Worm (Caenorhabditis elegans): ENCODE data around the gene C01G12.9.

The C01G12.9 gene

DNA sequence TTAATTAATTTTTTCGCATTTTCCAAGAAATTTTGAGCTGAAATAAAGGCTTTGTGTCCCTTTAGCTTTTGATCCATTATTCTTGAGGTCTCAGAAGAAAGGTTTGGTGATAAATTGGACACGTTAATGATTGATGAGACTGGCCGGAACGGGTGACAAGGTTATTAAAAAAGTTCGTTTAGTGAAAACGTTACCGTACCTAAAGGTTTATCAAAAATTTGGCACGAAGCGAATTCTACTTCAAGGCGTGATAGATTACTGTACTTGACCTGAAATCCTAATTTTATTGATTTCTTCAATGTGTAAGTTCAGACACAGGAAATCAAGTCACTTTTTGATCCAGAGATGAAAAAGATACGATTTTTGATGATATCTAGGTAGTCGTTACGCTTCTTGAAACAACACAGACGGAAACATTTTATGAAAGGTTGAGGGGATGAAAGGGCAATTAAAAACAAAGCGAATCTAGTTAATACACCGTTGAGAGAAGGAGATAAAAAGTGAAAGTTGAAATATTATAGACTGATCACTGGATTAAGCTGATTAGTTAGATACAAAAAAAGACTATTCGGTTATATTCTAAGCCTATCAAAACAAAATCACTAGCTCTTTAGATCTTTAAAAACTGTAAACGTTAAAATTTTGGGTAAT lies 31.8 kb downstream of the C01G12.9 start:
- TF ChIP-seq nhr-28 (tag; optimal IDR thresholded peaks at IDR 0.05) (no peak), mab-5 (tag; optimal IDR thresholded peaks at IDR 0.05) (no peak), pha-4 (tag; optimal IDR thresholded peaks at IDR 0.05) (no peak), blmp-1 (tag; optimal IDR thresholded peaks at IDR 0.05) (no peak), nhr-12 (tag; optimal IDR thresholded peaks at IDR 0.05) (no peak), mep-1 (tag; optimal IDR thresholded peaks at IDR 0.05) (no peak), cnd-1 (tag; optimal IDR thresholded peaks at IDR 0.05) (no peak), unc-39 (tag; optimal IDR thresholded peaks at IDR 0.05) (no peak), nhr-237 (tag; optimal IDR thresholded peaks at IDR 0.05) (no peak), unc-62 (GFP tag; optimal IDR thresholded peaks at IDR 0.05) (no peak)

DNA sequence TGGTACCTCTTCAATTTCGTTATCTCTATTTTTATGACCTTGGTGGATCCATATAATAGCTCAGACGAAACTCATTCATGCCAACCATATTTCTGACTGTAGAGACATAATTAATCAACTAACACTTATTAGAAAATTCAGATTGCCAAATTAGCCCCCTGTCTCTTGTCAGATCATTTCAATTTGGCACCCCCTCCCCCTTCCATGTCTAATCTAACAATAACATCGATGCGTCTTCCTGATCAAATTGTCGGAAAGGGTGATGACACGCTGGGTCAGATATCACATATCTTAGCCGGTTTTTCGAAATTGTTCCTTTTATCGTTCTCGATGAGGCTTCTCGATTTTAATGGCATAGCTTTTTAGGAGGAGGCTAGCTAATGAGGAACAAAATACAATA lies 32.5 kb downstream of the C01G12.9 start:
- peak; percentile 52 for TF ChIP-seq elt-1 (tag; optimal IDR thresholded peaks at IDR 0.05; ENCODE audit: borderline replicate concordance, insufficient read depth)
- no peak for TF ChIP-seq unc-39 (tag; optimal IDR thresholded peaks at IDR 0.05)
- peak; percentile 31 for TF ChIP-seq ham-2 (GFP tag; optimal IDR thresholded peaks at IDR 0.05)
- no peak for TF ChIP-seq flh-1 (GFP tag; optimal IDR thresholded peaks at IDR 0.05)

DNA sequence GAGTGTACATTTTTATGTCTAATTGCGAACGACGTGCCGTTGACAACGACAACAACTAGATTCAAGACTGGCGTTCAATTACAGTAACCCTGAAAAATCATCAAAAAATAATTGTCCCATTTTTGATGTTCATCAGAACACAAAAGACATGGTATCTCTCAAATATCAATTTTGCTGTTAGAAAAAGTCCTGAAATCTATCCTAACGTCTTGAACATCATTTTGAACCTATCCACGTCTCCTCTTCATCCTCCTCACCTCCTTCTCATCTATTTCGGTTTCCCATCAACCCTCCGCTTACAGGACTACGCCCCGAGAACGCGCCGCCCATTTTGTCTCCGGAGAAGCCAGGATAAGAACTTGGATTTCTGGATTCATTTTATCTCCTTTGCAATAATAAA lies 36.9 kb downstream of the C01G12.9 start, which contains the start of gene mltn-9:
Gene mltn-9 (plus strand): TSS at position 301 of the 400 bp plus-strand sequence.
- TF ChIP-seq unc-39 (tag; optimal IDR thresholded peaks at IDR 0.05) (no peak), elt-1 (tag; optimal IDR thresholded peaks at IDR 0.05; ENCODE audit: borderline replicate concordance, insufficient read depth) (no peak), tbx-8 (GFP tag; optimal IDR thresholded peaks at IDR 0.05) (no peak), nhr-76 (tag; optimal IDR thresholded peaks at IDR 0.05) (no peak), mab-5 (tag; optimal IDR thresholded peaks at IDR 0.05) (no peak), blmp-1 (tag; optimal IDR thresholded peaks at IDR 0.05) (no peak), drap-1 (GFP tag; optimal IDR thresholded peaks at IDR 0.05) (no peak), nhr-28 (tag; optimal IDR thresholded peaks at IDR 0.05) (no peak), pha-4 (tag; optimal IDR thresholded peaks at IDR 0.05) (no peak), bed-3 (GFP tag; optimal IDR thresholded peaks at IDR 0.05) (no peak), hlh-1 (tag; optimal IDR thresholded peaks at IDR 0.05) (no peak), snpc-4 (tag; optimal IDR thresholded peaks at IDR 0.05) (no peak), lsy-2 (tag; optimal IDR thresholded peaks at IDR 0.05) (no peak)

DNA sequence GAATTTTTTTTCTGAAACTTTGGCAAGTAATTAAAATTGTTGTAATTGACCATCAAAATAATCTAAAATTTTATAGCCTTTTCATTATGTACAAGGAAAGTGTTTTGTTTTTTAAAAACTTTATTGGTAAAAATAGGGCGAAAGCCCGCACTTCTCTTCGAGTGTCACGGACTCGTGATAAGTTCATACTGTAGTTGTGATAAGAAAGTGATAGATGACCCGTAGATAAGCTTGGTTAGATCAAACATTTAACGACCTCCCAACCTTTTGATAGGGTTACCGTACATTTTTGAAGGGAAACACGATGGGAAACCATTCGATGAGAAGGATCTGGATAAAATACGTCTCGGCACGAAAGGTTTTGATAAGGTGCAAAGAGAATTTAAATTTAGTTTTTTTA lies 37.6 kb downstream of the C01G12.9 start:
- no peak for TF ChIP-seq ham-2 (GFP tag; optimal IDR thresholded peaks at IDR 0.05)
- no peak for TF ChIP-seq sptf-1 (tag; optimal IDR thresholded peaks at IDR 0.05)
- no peak for TF ChIP-seq lin-32 (GFP tag; optimal IDR thresholded peaks at IDR 0.05)
- TF ChIP-seq mab-5 (tag; optimal IDR thresholded peaks at IDR 0.05): no peak
- no peak for TF ChIP-seq elt-1 (tag; optimal IDR thresholded peaks at IDR 0.05; ENCODE audit: borderline replicate concordance, insufficient read depth)

DNA sequence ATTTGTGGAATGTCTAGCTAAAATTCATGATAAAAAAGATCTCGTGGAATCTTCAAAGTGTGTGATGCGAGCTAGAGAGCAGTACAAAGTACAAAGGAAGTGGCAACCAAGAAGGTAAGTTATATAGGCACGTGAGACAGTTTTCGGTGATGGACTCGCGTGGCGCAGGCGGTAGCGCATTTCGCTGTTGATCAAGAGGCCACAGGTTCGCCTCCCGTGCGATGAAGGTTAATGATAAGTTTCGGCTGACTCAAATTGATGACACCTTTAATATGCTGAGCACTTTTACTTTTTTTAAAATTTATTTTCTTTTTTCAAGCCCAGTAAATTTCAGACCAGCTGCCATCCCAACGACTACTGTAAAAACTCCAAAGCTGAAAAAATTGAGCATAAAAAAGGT lies 38.1 kb downstream of the C01G12.9 start:
- no peak for TF ChIP-seq mab-5 (tag; optimal IDR thresholded peaks at IDR 0.05)
- no peak for TF ChIP-seq nhr-76 (tag; optimal IDR thresholded peaks at IDR 0.05)
- no peak for TF ChIP-seq hlh-1 (tag; optimal IDR thresholded peaks at IDR 0.05)
- TF ChIP-seq ceh-43 (GFP tag; optimal IDR thresholded peaks at IDR 0.05): no peak
- TF ChIP-seq sem-2 (GFP tag; optimal IDR thresholded peaks at IDR 0.05): no peak

DNA sequence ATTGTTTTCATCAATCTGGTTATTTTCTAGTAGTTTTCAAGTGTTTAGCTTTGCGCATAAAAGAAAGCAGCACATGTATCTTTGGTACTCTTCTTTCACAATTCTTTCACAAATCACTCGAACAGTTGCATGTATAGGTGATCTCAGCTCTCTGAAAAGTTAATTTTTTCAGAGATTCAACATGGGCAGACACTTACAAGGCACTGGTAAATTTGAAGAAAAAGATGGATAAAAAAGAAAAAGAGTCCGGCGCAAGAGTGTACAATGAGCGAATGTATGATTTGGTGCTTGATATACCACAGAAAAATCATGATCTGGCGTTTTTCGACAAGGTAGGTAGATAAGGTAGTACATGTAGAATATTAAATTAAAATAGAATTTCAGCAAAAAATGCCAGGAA lies 39.3 kb downstream of the C01G12.9 start:
- TF ChIP-seq elt-3 (tag; optimal IDR thresholded peaks at IDR 0.05) (no peak), ceh-39 (tag; optimal IDR thresholded peaks at IDR 0.05) (no peak), lin-32 (GFP tag; optimal IDR thresholded peaks at IDR 0.05) (no peak), ham-2 (GFP tag; optimal IDR thresholded peaks at IDR 0.05) (no peak), bed-3 (GFP tag; optimal IDR thresholded peaks at IDR 0.05) (no peak), snpc-4 (tag; optimal IDR thresholded peaks at IDR 0.05) (no peak), M03D4.4 (tag; optimal IDR thresholded peaks at IDR 0.05) (no peak), mep-1 (tag; optimal IDR thresholded peaks at IDR 0.05) (no peak), lsy-2 (tag; optimal IDR thresholded peaks at IDR 0.05) (no peak)

DNA sequence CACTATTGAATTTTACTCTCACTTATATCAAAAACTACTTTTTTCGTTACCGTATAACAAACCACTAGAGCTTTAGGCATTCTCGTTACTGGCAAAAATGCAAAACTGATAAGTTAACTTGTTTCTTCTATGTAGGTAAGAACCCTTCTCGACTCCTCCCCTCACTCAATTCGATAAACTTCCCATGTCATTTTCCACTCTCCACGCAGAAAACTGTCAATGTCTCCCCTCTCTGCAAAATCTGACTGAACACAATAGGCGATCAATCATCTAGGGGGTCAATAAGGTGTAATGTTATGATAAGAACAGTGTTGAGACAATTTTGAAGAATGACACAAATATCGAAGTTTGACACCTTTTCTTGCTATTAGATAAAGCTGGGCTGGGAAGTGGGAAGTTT lies 39.9 kb downstream of the C01G12.9 start:
- no peak for TF ChIP-seq ceh-39 (tag; optimal IDR thresholded peaks at IDR 0.05)
- TF ChIP-seq elt-3 (tag; optimal IDR thresholded peaks at IDR 0.05): no peak
- TF ChIP-seq mab-5 (tag; optimal IDR thresholded peaks at IDR 0.05): no peak
